Fruit fly (Drosophila melanogaster) whole organism, embryonic: ENCODE results near the gene CG14022.

ENCODE experiments used
- Ada2b ChIP-seq: fragments of 200-800 bp; sonication (Bioruptor generic); IDR thresholded peaks from 2 replicates; pipeline ENCODE4 v1.3.6; 2022; ENCODE audit warnings: missing biosample characterization, missing genetic modification characterization
- Adf1 ChIP-seq: fragments of 200-800 bp; sonication (Bioruptor generic); IDR thresholded peaks from 2 replicates; pipeline ENCODE4 v1.3.6; 2022; ENCODE audit warnings: missing biosample characterization, missing genetic modification characterization
- Antp ChIP-seq: fragments of 200-800 bp; sonication (Bioruptor generic); optimal IDR thresholded peaks from 3 replicates; lab custom pipeline; 2016; ENCODE audit warnings: missing biosample characterization, missing genetic modification characterization
- B-H1 ChIP-seq: fragments of 200-800 bp; sonication (Bioruptor generic); IDR thresholded peaks from 3 replicates; pipeline ENCODE4 v1.3.6; 2022; ENCODE audit warnings: missing biosample characterization, missing genetic modification characterization
- Bteb2 ChIP-seq: fragments of 200-800 bp; sonication (Bioruptor generic); optimal IDR thresholded peaks from 2 replicates; lab custom pipeline; 2016; ENCODE audit warnings: missing biosample characterization, missing genetic modification characterization
- CG11696 ChIP-seq: fragments of 200-800 bp; sonication (Bioruptor generic); IDR thresholded peaks from 2 replicates; pipeline ENCODE4 v1.3.6; 2022; ENCODE audit warnings: missing biosample characterization, missing genetic modification characterization
- CG14860 ChIP-seq: fragments of 200-800 bp; sonication (Bioruptor generic); IDR thresholded peaks from 3 replicates; pipeline ENCODE4 v1.3.6; 2022; ENCODE audit warnings: missing biosample characterization, missing genetic modification characterization; ENCODE audit not compliant: partially characterized antibody
- CG15073 ChIP-seq: fragments of 200-800 bp; sonication (Bioruptor generic); optimal IDR thresholded peaks from 2 replicates; lab custom pipeline; 2016; ENCODE audit warnings: missing biosample characterization, missing genetic modification characterization
- CG17186 ChIP-seq: fragments of 200-800 bp; sonication (Bioruptor generic); optimal IDR thresholded peaks from 3 replicates; lab custom pipeline; 2017; ENCODE audit warnings: missing biosample characterization, missing genetic modification reagents, missing genetic modification characterization
- CG18619 ChIP-seq: fragments of 200-800 bp; sonication (Bioruptor generic); optimal IDR thresholded peaks from 3 replicates; lab custom pipeline; 2017; ENCODE audit warnings: missing biosample characterization, mild to moderate bottlenecking, missing genetic modification characterization
- CG2116 ChIP-seq: fragments of 200-800 bp; sonication (Bioruptor generic); optimal IDR thresholded peaks from 3 replicates; lab custom pipeline; 2018; ENCODE audit warnings: missing biosample characterization, mild to moderate bottlenecking, missing genetic modification characterization
- CG2120 ChIP-seq: fragments of 200-800 bp; sonication (Bioruptor generic); optimal IDR thresholded peaks from 3 replicates; lab custom pipeline; 2016; ENCODE audit warnings: missing biosample characterization, missing genetic modification characterization
- CG30431 ChIP-seq: fragments of 200-800 bp; sonication (Bioruptor generic); optimal IDR thresholded peaks from 2 replicates; lab custom pipeline; 2017; ENCODE audit warnings: missing biosample characterization, missing genetic modification characterization
- CG4404 ChIP-seq: fragments of 200-800 bp; sonication (Bioruptor generic); IDR thresholded peaks from 2 replicates; pipeline ENCODE4 v1.3.6; 2022; ENCODE audit warnings: missing biosample characterization, missing genetic modification characterization
- CG4707 ChIP-seq: fragments of 200-800 bp; sonication (Bioruptor generic); optimal IDR thresholded peaks from 2 replicates; lab custom pipeline; 2018; ENCODE audit warnings: missing biosample characterization, mild to moderate bottlenecking, missing genetic modification characterization, moderate library complexity
- CG5953 ChIP-seq: fragments of 200-800 bp; sonication (Bioruptor generic); IDR thresholded peaks from 2 replicates; pipeline ENCODE4 v1.3.6; 2022; ENCODE audit warnings: missing biosample characterization, missing genetic modification characterization
- CG7357 ChIP-seq: fragments of 200-800 bp; sonication (Bioruptor generic); IDR thresholded peaks from 3 replicates; pipeline ENCODE4 v1.3.6; 2022; ENCODE audit warnings: missing biosample characterization, missing genetic modification characterization
- CG8290 ChIP-seq, 3 experiments: fragments of 200-800 bp; sonication (Bioruptor generic); optimal IDR thresholded peaks; 2 replicates each; lab custom pipeline; 2016 to 2019; ENCODE audit warnings: missing biosample characterization in 3 of 3, missing genetic modification characterization in 3 of 3, mild to moderate bottlenecking in 2 of 3, moderate library complexity in 1 of 3
- CG8924 ChIP-seq: fragments of 200-800 bp; optimal IDR thresholded peaks from 3 replicates; lab custom pipeline; 2019; ENCODE audit warnings: missing biosample characterization, mild to moderate bottlenecking, missing genetic modification characterization, moderate library complexity
- CG8944 ChIP-seq: fragments of 200-800 bp; sonication (Bioruptor generic); optimal IDR thresholded peaks from 3 replicates; lab custom pipeline; 2016; ENCODE audit warnings: missing biosample characterization, missing genetic modification characterization
- Chrac-16 ChIP-seq: fragments of 200-800 bp; sonication (Bioruptor generic); optimal IDR thresholded peaks from 3 replicates; lab custom pipeline; 2016; ENCODE audit warnings: missing biosample characterization, missing genetic modification characterization
- Deaf1 ChIP-seq: fragments of 200-800 bp; optimal IDR thresholded peaks from 3 replicates; lab custom pipeline; 2019; ENCODE audit warnings: missing biosample characterization, mild to moderate bottlenecking, missing genetic modification characterization, moderate library complexity
- Dref ChIP-seq: fragments of 200-800 bp; sonication (Bioruptor generic); IDR thresholded peaks from 2 replicates; pipeline ENCODE4 v1.3.6; 2022; ENCODE audit warnings: missing biosample characterization, missing genetic modification characterization
- HLH4C ChIP-seq: fragments of 200-800 bp; sonication (Bioruptor generic); IDR thresholded peaks from 3 replicates; pipeline ENCODE4 v1.3.6; 2022; ENCODE audit warnings: missing biosample characterization, missing genetic modification characterization; ENCODE audit not compliant: partially characterized antibody
- Lim3 ChIP-seq: fragments of 200-800 bp; sonication (Bioruptor generic); IDR thresholded peaks from 2 replicates; pipeline ENCODE4 v1.3.6; 2022; ENCODE audit warnings: missing biosample characterization, missing genetic modification characterization
- Lpt ChIP-seq: fragments of >200 bp; optimal IDR thresholded peaks from 2 replicates; lab custom pipeline; 2018; ENCODE audit warnings: missing biosample characterization, missing genetic modification characterization
- MESR4 ChIP-seq: fragments of 200-800 bp; sonication (Bioruptor generic); optimal IDR thresholded peaks from 2 replicates; lab custom pipeline; 2018; ENCODE audit warnings: missing biosample characterization, mild to moderate bottlenecking, missing genetic modification characterization, moderate library complexity
- MTF-1 ChIP-seq: fragments of 200-800 bp; sonication (Bioruptor generic); optimal IDR thresholded peaks from 2 replicates; lab custom pipeline; 2018; ENCODE audit warnings: missing biosample characterization, mild to moderate bottlenecking, missing genetic modification characterization, borderline replicate concordance
- Sin3A ChIP-seq: fragments of >200 bp; optimal IDR thresholded peaks from 2 replicates; lab custom pipeline; 2018
- Sox102F ChIP-seq: fragments of 200-800 bp; sonication (Bioruptor generic); optimal IDR thresholded peaks from 2 replicates; lab custom pipeline; 2018; ENCODE audit warnings: missing biosample characterization, mild to moderate bottlenecking, missing genetic modification characterization, moderate library complexity
- bcd ChIP-seq: fragments of 200-800 bp; sonication (Bioruptor generic); optimal IDR thresholded peaks from 2 replicates; lab custom pipeline; 2017; ENCODE audit warnings: missing biosample characterization, mild to moderate bottlenecking, missing genetic modification characterization
- bsh ChIP-seq, 2 experiments: fragments of 200-800 bp; sonication (Bioruptor generic); optimal IDR thresholded peaks; 2 replicates each; lab custom pipeline; 2017 to 2018; ENCODE audit warnings: mild to moderate bottlenecking in 2 of 2, missing biosample characterization in 2 of 2, missing genetic modification characterization in 2 of 2, moderate library complexity in 1 of 2
- cas ChIP-seq: fragments of 200-800 bp; sonication (Bioruptor generic); IDR thresholded peaks from 2 replicates; pipeline ENCODE4 v1.3.6; 2022; ENCODE audit warnings: missing biosample characterization, missing genetic modification characterization
- ci ChIP-seq: fragments of 200-800 bp; sonication (Bioruptor generic); IDR thresholded peaks from 3 replicates; pipeline ENCODE4 v1.3.6; 2022; ENCODE audit warnings: missing biosample characterization, missing genetic modification characterization
- dan ChIP-seq: fragments of 200-800 bp; sonication (Bioruptor generic); IDR thresholded peaks from 2 replicates; pipeline ENCODE4 v1.3.6; 2022; ENCODE audit warnings: missing biosample characterization, missing genetic modification characterization
- danr ChIP-seq: fragments of 200-800 bp; sonication (Bioruptor generic); IDR thresholded peaks from 2 replicates; pipeline ENCODE4 v1.3.6; 2022; ENCODE audit warnings: missing biosample characterization, missing genetic modification characterization
- dmrt11E ChIP-seq: fragments of 200-800 bp; sonication (Bioruptor generic); optimal IDR thresholded peaks from 3 replicates; lab custom pipeline; 2018; ENCODE audit warnings: missing biosample characterization, mild to moderate bottlenecking, missing genetic modification characterization, moderate library complexity
- esg ChIP-seq: fragments of 200-800 bp; sonication (Bioruptor generic); conservative IDR thresholded peaks from 2 replicates; pipeline ENCODE4 v1.3.6; 2022; ENCODE audit warnings: missing biosample characterization, missing genetic modification characterization
- ham ChIP-seq: fragments of 200-800 bp; sonication (Bioruptor generic); IDR thresholded peaks from 2 replicates; pipeline ENCODE4 v1.3.6; 2022; ENCODE audit warnings: missing biosample characterization, missing genetic modification characterization
- ind ChIP-seq: fragments of 200-800 bp; sonication (Bioruptor generic); optimal IDR thresholded peaks from 3 replicates; lab custom pipeline; 2016; ENCODE audit warnings: missing biosample characterization, missing genetic modification characterization
- ken ChIP-seq: fragments of 200-800 bp; sonication (Bioruptor generic); IDR thresholded peaks from 3 replicates; pipeline ENCODE4 v1.3.6; 2022; ENCODE audit warnings: missing biosample characterization, missing genetic modification characterization
- lilli ChIP-seq: fragments of 200-800 bp; sonication (Bioruptor generic); optimal IDR thresholded peaks from 3 replicates; lab custom pipeline; 2016; ENCODE audit warnings: missing biosample characterization, missing genetic modification characterization
- pfk ChIP-seq: fragments of 200-800 bp; sonication (Bioruptor generic); optimal IDR thresholded peaks from 2 replicates; lab custom pipeline; 2018; ENCODE audit warnings: missing biosample characterization, mild to moderate bottlenecking, missing genetic modification characterization, moderate library complexity
- pum ChIP-seq: fragments of 200-800 bp; sonication (Bioruptor generic); optimal IDR thresholded peaks from 2 replicates; lab custom pipeline; 2016; ENCODE audit warnings: missing biosample characterization, missing genetic modification characterization
- salm ChIP-seq: fragments of 200-800 bp; sonication (Bioruptor generic); optimal IDR thresholded peaks from 2 replicates; lab custom pipeline; 2018; ENCODE audit warnings: missing biosample characterization, mild to moderate bottlenecking, missing genetic modification characterization
- sisA ChIP-seq: fragments of 200-800 bp; sonication (Bioruptor generic); IDR thresholded peaks from 2 replicates; pipeline ENCODE4 v1.3.6; 2022; ENCODE audit warnings: missing biosample characterization, missing genetic modification characterization
- sug ChIP-seq: fragments of 200-800 bp; optimal IDR thresholded peaks from 2 replicates; lab custom pipeline; 2019; ENCODE audit warnings: missing biosample characterization, mild to moderate bottlenecking, missing genetic modification characterization, moderate library complexity
- tio ChIP-seq: fragments of 200-800 bp; sonication (Bioruptor generic); optimal IDR thresholded peaks from 2 replicates; lab custom pipeline; 2017; ENCODE audit warnings: missing biosample characterization, missing genetic modification characterization, inconsistent platforms
- trem ChIP-seq: fragments of 200-800 bp; optimal IDR thresholded peaks from 3 replicates; lab custom pipeline; 2019; ENCODE audit warnings: missing biosample characterization, mild to moderate bottlenecking, missing genetic modification characterization, moderate library complexity
- twi ChIP-seq: fragments of 200-800 bp; optimal IDR thresholded peaks from 2 replicates; lab custom pipeline; 2019; ENCODE audit warnings: missing biosample characterization, mild to moderate bottlenecking, missing genetic modification characterization, moderate library complexity
- wor ChIP-seq: fragments of 200-800 bp; sonication (Bioruptor generic); IDR thresholded peaks from 2 replicates; pipeline ENCODE4 v1.3.6; 2022; ENCODE audit warnings: missing biosample characterization, missing genetic modification characterization

Gene CG14022

DNA sequence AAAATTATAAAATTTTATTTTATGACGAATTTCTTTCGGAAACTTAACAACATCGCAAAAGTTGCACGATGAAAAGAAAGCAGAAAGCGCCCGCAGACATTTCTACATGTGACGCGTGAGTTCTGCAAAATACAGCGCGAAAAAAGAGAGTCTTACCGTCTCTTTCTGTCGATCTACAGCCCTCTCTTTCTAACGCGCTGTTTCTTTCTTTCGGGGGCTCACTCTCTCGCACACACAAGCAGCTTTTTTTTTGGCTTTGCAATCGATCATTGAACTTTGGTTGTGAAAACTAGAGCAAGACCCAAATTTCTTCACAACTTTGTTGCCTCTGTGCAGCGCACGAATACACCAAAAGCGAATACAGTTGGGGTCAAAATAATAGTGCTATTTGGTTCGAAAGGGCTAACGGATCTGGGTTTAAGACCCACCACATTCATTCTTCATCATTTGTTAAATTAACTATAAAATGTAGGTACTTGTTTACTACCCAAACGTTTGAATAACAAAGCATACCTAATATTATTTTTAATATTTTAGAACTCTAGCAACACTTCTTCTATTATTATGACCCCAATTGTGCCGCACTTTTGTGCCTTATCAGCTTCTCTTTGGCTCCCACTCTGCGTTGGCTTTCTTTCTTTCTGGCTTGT, 29.6 kb downstream of the CG14022 start (continued):
- TF ChIP-seq Ada2b (GFP tag; lab: Robert Waterston, UW) (peak; percentile 65), Sin3A (lab: Kevin White, UChicago) (no peak), CG2116 (GFP tag; lab: Kevin White, UChicago) (peak; percentile 32), Antp (GFP tag; lab: Kevin White, UChicago) (peak; percentile 24), CG2120 (GFP tag; lab: Kevin White, UChicago) (peak; percentile 79), CG30431 (GFP tag; lab: Kevin White, UChicago) (peak; percentile 50), CG7357 (GFP tag; lab: Robert Waterston, UW) (0 out of 3 replicates have a peak, but pooled peaks have one; percentile 38), Adf1 (GFP tag; lab: Robert Waterston, UW) (no peak), ken (GFP tag; lab: Robert Waterston, UW) (peak; percentile 77), Deaf1 (peak; percentile 52), dan (no peak), pfk (GFP tag; lab: Kevin White, UChicago) (no peak), Chrac-16 (GFP tag; lab: Kevin White, UChicago) (peak; percentile 77), ci (GFP tag; lab: Robert Waterston, UW) (peak; percentile 93), twi (tag; lab: Kevin White, UChicago) (peak; percentile 75), CG8944 (peak; percentile 61), tio (GFP tag; lab: Kevin White, UChicago) (peak; percentile 76), sug (tag; lab: Kevin White, UChicago) (peak; percentile 83), Bteb2 (GFP tag; lab: Kevin White, UChicago) (peak; percentile 40), pum (peak; percentile 57), CG4404 (peak; percentile 51), danr (peak; percentile 71; the same call in 1 of the 2 replicates), Dref (GFP tag; lab: Robert Waterston, UW) (no peak), bsh (GFP tag; optimal IDR thresholded peaks at IDR 0.05; lab: Kevin White, UChicago) (peak in 1 of 2 experiments; percentile 94), trem (tag; lab: Kevin White, UChicago) (peak; percentile 82), sisA (GFP tag; lab: Robert Waterston, UW) (peak; percentile 85), CG8290 (GFP tag; optimal IDR thresholded peaks at IDR 0.05; lab: Kevin White, UChicago) (peak; percentile 74), CG8290 (tag; optimal IDR thresholded peaks at IDR 0.05; lab: Kevin White, UChicago) (no peak), wor (GFP tag; lab: Robert Waterston, UW) (peak; percentile 81), Lim3 (peak; percentile 67), MESR4 (GFP tag; lab: Kevin White, UChicago) (peak; percentile 10), Sox102F (GFP tag; lab: Kevin White, UChicago) (peak; percentile 92), CG5953 (peak; percentile 82), CG8924 (tag; lab: Kevin White, UChicago) (peak; percentile 91), dmrt11E (peak; percentile 79), lilli (GFP tag; lab: Kevin White, UChicago) (peak; percentile 86), CG14860 (GFP tag; lab: Robert Waterston, UW) (no peak), CG15073 (GFP tag; lab: Kevin White, UChicago) (no peak), bcd (GFP tag; lab: Kevin White, UChicago) (peak; percentile 76), Lpt (GFP tag; lab: Kevin White, UChicago) (no peak), ham (GFP tag; lab: Robert Waterston, UW) (no peak), B-H1 (GFP tag; lab: Robert Waterston, UW) (peak; percentile 62), MTF-1 (peak; percentile 9), CG11696 (GFP tag; lab: Robert Waterston, UW) (peak; percentile 96), cas (no peak), CG4707 (GFP tag; lab: Kevin White, UChicago) (peak; percentile 78), salm (peak; percentile 85), esg (GFP tag; lab: Robert Waterston, UW) (peak; percentile 88), CG18619 (GFP tag; lab: Kevin White, UChicago) (peak; percentile 82), CG17186 (GFP tag; lab: Kevin White, UChicago) (peak; percentile 28), HLH4C (GFP tag; lab: Robert Waterston, UW) (no peak), ind (GFP tag; lab: Kevin White, UChicago) (peak; percentile 75)
